Worm (Caenorhabditis elegans) whole organism, L3 larva: ENCODE data around the gene gly-5.

Experiments
- ama-1 ChIP-seq: fragments of 150-350 bp; optimal IDR thresholded peaks from 2 replicates; lab custom pipeline; 2018
- ceh-16 ChIP-seq: sonication (generic microtip); optimal IDR thresholded peaks from 2 replicates; lab custom pipeline; 2017; ENCODE audit warnings: missing biosample characterization, missing genetic modification characterization
- nhr-12 ChIP-seq: fragments of 150-350 bp; optimal IDR thresholded peaks from 2 replicates; lab custom pipeline; 2014; ENCODE audit warnings: missing biosample characterization, missing genetic modification characterization
- nhr-25 ChIP-seq: sonication (generic microtip); optimal IDR thresholded peaks from 2 replicates; lab custom pipeline; 2017; ENCODE audit warnings: missing biosample characterization, missing genetic modification characterization
- sea-2 ChIP-seq: fragments of 150-350 bp; sonication (generic microtip); optimal IDR thresholded peaks from 4 replicates; lab custom pipeline; 2014; ENCODE audit warnings: missing biosample characterization, missing genetic modification reagents, missing genetic modification characterization
- zag-1 ChIP-seq: fragments of 150-350 bp; optimal IDR thresholded peaks from 2 replicates; lab custom pipeline; 2014; ENCODE audit warnings: missing biosample characterization, missing genetic modification characterization

ce11 chrIII:13215682-13216081, 28.5 kb downstream of the gly-5 start:
- TF ChIP-seq nhr-25 (tag; lab: Kevin White, UChicago) (no peak), sea-2 (GFP tag; lab: Kevin White, UChicago) (no peak), ama-1 (lab: Kevin White, UChicago) (no peak), nhr-12 (tag; lab: Kevin White, UChicago) (no peak), zag-1 (tag; lab: Kevin White, UChicago) (no peak), ceh-16 (tag; lab: Kevin White, UChicago) (no peak)
